Fruit fly (Drosophila melanogaster): ENCODE measurements around the gene Paics.

Gene Paics

DNA sequence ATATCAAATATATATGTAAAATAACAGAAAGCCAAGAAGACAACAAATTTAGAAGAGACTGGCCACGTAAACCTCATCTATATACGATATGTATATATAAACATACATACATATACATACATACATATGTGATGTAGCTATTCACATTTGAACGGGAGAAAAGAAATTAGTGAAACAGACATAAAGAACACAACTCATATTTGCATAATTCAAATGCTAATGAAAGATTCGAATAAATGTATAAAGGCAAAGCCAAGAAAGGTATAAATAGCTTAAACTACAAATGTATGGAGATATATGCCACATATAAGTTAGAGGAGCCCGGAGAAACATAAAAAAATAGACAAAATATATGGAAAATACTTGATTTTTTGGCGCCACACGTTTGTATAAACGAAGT lies 20.0 kb downstream of the Paics start:
- TF ChIP-seq CTCF (optimal IDR thresholded peaks at IDR 0.05) (no peak), CG8478 (optimal IDR thresholded peaks at IDR 0.05) (no peak)

DNA sequence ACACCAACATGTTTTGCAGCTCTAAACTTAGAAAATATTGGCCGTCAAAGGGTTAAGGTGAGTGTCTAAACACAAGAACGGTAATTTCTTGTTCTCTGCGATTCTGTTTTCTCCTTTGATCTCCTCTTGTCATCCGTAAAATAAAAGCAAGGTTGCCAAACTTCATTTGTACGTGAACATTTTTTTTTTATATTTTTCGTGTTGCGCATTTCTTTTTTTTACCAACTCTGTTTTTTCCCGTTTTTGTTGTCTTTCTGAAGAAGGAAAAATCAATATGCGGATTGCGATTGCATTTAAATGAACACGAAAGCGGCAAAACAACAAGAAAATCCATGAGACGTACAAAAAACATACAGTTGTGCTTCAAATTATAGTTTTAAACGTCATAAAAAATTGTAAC lies 20.6 kb downstream of the Paics start:
- TF ChIP-seq CTCF (optimal IDR thresholded peaks at IDR 0.05) = no peak
- no peak for TF ChIP-seq CG8478 (optimal IDR thresholded peaks at IDR 0.05)

DNA sequence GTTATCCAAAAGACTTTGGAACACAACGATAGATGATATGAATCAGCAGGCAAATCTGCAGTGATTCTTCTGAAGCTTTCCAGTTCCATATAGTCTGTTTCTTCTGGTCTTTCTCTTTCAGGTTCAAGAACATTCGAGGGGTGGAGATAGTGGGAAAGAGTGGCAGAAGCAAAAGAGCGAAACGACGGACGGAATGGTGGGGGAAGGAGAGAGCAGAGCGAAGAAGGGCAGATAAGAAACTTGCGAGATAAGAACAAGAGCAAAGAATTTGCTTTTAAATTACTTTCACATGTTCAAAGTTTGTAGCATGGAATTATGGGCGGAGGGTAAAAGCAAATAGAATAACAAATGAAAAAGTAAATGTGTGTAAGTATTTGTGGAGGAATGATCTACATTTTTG lies 21.4 kb downstream of the Paics start:
- TF ChIP-seq CTCF (optimal IDR thresholded peaks at IDR 0.05) (no peak), CG8478 (optimal IDR thresholded peaks at IDR 0.05) (no peak)

DNA sequence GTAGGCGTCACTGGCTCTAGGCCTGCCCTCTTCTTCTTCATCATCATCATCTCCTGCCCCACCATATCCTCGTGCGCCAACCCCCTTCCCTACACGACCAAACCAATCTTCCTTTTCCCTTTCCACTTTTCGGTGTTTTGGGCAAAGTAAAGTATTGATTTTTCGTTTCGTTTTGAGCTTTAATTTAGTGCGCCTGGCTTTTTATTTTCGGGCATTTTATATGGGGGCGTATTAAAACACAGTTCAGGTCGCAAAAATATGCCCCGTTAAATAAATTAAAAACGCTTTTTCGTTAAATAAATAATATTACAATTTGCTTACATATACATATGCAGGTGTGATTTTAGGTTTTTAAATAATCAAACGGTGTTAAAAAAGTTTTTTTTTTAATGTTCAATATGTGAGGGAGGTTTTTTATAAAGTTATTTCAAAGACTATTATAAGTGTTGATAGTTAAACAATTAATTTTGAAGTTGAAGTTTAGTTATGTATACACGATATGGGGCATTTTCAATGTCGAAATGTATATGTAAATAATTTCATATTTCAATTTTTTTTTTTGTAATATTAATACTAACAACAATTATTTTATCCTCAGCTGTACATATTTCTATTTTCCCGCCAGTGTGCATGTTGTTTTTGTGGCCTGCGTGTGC lies 22.6 kb downstream of the Paics start:
- TF ChIP-seq CG8478 (optimal IDR thresholded peaks at IDR 0.05) = no peak
- TF ChIP-seq CTCF (optimal IDR thresholded peaks at IDR 0.05) = no peak

DNA sequence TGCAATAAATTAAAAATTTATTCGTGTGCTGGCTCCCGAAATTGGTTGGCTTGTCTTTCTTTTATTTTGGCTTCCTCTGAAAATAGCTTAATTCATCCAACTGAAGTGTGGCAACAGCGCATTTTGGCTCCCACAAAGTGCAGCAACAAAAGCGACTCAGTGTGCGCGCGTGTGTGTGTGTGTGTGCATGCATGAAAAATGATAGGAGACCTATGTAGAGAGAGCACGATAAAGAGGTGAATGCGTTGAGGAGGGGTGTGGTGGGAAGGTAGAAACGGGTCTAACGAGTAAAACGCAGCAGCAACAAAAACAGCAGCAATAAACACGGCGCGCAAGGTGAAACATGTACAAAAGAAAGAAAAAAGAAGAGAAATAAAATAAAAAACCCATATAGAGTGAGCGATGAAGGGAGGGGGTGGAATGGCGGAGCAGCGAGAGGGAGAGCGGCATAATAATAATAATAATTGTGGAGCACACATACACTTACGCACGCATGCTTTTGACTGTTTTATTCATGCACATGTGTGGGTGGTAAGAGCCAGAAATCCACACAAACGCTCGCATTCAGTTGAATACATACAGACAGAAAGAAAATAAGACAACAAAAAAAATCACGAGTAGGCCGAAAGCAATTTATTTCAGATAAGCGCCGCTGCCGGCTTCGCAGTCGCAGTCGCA lies 23.2 kb downstream of the Paics start:
- TF ChIP-seq CG8478 (optimal IDR thresholded peaks at IDR 0.05) = no peak
- no peak for TF ChIP-seq CTCF (optimal IDR thresholded peaks at IDR 0.05)

DNA sequence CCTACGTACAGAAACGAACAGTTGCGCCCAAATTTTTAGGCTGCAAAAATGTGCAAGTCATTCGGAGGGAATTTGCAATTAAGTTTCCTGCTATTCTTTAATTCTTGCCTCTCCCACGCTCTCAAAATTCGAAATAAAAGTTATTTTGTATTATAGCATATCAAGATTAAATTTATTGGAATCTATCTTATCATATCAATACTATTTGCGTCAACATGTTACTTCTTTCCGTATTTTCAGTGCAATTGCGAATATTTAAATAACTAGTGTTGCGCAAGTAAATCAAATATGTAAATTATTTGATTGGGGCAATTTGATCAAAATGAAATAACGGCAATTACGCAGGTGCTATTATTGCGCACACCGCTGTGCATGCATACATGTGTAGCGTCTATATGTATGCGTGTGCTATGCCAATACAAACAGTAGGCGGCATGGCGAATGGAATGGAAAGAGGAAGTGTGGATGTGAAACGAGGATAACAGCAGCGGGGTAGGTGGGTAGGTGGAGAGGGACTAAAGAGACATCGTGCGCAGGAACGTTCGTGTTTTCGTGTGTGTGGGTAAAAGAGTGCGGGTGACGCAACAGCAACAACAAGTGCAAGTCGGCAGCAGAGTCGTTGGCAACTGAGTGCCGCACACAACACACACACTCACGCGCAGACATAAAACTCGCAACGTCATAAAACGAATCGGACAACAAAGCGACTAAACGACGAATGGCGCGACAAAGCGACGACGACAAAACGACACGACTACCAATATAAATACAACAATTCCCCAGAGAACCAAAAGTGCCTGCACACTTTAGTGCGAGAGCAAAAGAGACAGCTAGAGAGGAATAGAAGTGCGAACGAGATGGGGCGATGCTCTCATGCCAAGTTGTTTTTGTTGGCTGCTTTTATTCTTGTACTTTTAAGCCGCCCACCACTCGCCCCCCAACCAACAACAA lies 24.7 kb downstream of the Paics start:
- TF ChIP-seq CG8478 (optimal IDR thresholded peaks at IDR 0.05) (no peak), CTCF (optimal IDR thresholded peaks at IDR 0.05) (no peak)

DNA sequence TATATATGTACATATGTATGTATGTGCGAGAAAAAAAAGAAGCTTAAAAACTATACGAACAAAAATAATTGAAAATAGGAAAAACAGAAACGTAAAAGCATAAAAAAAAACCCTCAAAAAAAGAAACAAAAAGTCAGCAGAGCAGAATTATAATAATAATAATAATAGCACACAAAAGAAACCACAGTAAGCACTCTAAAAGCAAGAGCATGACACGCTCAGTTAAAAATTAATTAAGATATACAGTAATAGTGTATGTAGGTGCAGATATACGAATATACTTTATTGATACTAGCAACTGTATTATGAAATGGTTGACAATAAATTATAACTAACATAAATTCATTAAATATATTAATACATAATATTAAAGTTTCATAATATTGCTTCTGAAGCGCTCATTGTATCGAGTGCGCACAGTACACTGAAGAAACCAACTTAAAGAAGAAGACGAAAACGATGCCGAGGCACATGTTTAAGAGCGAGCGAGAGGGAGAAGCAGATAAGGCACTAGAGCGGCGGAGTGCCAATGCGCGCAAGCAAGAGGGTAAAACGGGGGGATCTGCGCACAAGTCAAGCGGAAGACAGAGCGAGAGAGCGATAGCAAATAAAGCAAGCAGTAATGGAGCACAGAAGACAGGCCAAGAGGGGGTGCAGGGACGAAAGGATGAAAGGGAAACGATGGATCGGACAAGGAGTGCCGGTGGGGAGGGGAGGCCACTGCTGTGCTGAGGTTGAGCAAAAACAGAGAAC lies 25.5 kb downstream of the Paics start:
- TF ChIP-seq CTCF (optimal IDR thresholded peaks at IDR 0.05) (peak in 1 of 2 experiments; percentile 32), CG8478 (optimal IDR thresholded peaks at IDR 0.05) (peak; percentile 69)

DNA sequence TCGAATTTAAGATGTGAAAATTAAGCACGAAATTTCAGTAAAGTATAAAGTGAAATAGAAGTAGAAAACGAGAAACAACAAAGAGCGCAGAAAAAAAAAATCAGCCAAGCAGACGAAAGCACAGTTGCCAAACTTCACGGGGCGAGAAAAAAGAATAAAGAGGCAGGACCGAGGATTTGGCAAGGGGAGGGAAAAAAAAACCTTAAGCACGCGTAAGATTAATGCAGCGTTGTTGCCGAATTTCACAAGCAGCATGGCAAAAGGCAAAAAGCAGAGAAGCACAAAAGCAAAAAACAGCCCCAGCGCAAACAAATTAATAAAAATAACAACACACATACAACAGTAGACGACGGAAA lies 26.1 kb downstream of the Paics start:
- TF ChIP-seq CTCF (optimal IDR thresholded peaks at IDR 0.05) (no peak), CG8478 (optimal IDR thresholded peaks at IDR 0.05) (no peak)

DNA sequence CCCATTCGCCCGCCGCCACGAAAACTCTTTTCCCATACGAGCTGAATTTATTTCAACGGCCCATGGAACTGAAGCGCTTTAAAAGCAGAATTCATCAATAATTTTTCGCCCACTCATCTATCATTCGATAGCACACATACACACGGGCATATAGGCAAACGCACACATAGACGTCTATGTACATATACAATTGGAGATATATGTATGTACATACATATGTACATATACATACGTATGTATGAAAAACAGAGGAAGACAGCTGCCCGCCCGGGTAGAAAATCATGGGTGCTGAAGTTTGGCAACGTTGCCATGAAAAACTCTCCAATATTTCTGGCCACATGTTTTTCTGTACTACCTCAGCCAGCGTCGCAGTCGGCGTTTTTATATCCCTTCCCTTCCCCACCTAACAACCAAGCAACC lies 26.6 kb downstream of the Paics start:
- no peak for TF ChIP-seq CG8478 (optimal IDR thresholded peaks at IDR 0.05)
- no peak for TF ChIP-seq CTCF (optimal IDR thresholded peaks at IDR 0.05)

DNA sequence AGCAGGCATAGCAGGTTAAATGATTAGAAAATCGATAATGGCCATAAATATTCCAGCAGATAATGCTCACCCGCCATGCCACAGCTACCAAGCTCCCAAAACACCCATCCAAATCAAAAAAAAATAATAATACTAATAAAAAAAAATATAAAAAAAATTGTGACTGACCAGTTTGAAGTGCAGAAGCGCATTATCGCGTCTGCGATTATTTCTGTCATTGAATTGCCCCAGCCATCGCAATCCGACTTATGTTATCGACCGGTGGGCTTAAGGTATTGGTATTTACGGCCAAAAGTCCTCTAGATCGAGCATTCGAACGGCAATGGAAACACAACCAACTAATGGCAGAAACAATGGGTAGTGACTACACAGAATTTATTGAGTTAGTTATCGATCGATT lies 27.9 kb downstream of the Paics start:
- TF ChIP-seq CTCF (optimal IDR thresholded peaks at IDR 0.05) = no peak
- TF ChIP-seq CG8478 (optimal IDR thresholded peaks at IDR 0.05) = no peak

DNA sequence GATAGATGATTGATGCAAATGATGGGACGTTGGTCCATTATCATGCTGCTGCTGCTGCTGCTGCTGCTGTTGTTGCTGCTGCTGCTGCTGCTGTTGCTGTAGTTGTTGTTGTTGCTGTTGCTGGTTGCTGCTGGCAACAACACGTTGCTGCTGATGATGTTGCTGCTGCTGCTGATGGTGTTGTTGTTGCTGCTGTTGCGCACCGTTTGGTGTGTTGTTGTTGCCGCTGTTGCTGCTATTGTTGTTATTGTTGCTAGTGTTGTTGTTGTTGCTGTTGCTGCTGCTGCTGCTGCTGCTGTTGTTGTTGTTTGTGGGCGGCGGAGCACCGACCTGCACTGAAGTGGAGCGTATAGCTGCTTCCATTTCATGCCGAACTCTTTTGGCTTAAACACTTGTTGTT lies 29.3 kb downstream of the Paics start:
- TF ChIP-seq CTCF (optimal IDR thresholded peaks at IDR 0.05) = no peak

DNA sequence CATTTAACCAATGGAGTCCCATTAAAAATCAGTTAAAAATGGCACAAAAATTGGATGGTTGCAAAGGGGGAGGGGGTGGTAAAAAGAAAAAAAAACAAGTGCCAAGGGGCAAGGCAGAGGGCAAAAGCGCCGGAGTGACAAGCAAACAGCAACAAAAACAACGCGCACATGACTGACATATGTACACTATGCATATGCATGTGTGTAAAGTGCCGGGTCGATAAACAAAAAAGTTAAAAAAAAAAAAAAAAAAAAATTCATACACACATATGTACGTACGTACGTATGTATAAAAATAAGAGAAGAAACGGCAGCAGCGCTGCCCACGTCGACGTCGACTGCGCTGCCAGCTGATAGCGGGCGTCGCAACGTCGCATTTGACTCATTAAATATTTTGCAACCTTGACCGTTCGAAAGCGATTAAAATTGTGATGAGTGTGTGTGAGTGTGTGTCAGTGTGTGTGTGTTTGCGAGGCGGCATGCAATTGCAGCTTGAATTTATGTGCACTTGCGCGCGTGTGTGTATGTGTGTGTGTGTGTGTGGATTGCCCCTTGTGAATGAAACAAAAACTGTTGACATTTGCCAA lies 32.7 kb downstream of the Paics start:
- no peak for TF ChIP-seq CG8478 (optimal IDR thresholded peaks at IDR 0.05)
- TF ChIP-seq CTCF (optimal IDR thresholded peaks at IDR 0.05) = no peak

DNA sequence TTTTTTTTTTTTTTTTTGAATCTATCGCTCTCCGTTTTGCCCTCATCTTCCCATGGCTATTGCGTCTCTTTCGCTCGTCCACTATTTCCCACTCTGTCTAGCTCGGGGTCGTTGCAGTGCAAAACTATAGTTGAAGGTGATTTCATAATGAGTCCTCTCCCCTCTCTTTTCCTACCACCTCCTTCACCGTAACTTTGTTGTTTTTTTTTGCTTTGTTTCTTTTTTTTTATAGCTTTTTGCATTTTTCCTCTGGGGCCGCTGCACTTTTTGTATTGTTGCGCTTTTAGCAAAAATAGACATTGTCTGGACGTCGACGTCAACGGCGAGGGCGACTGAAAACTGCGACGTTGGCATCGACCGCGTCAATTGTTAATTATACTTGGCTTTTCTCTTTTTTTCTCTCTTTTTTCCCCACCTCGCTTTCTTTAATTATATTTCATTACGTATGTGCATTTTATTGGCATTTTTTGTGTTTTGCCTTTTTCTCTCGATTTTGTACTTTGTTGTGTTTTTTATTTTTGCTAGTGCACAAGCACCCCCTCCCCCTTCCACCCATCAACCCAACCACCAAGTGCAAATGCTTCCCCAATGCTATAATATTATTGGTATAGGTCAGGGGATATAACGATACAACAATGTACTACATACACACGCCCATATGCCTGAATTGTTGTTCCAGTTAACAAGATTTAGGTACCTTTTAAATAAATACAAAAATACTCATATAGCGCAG lies 35.1 kb downstream of the Paics start:
- TF ChIP-seq CTCF (optimal IDR thresholded peaks at IDR 0.05) = no peak
- TF ChIP-seq CG8478 (optimal IDR thresholded peaks at IDR 0.05) = no peak
